Fruit fly (Drosophila melanogaster) whole organism, larva: Measurements from ENCODE around the gene Rpn10.

Experiments used
- noc ChIP-seq: fragments of 200-800 bp; sonication (Bioruptor generic); optimal IDR thresholded peaks from 3 replicates; lab custom pipeline; 2019; ENCODE audit warnings: missing biosample characterization, mild to moderate bottlenecking, missing genetic modification characterization, moderate library complexity

The Rpn10 gene

DNA sequence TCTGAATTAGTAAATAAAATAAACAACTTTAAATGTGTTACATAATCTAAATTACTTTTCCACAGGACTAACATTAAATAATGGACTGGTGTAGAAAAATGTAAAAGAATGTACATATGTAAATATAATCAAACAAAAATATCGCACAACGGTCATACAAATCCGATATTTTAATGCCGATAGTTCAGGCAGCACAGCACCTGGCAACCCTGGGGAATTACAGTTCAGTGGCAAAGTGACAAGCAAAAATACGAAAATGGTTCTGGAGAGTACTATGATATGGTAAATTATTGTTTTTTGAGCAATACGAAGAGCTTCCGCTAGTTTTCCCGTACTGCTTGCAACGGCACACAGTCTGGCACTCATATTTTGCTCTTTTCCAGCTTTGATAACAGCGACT is at the start of gene Rpn10:
TSS of gene Rpn10 (plus strand) at position 144 of the 400 bp plus-strand sequence.
- TF ChIP-seq noc (tag; lab: Kevin White, UChicago), result no peak

DNA sequence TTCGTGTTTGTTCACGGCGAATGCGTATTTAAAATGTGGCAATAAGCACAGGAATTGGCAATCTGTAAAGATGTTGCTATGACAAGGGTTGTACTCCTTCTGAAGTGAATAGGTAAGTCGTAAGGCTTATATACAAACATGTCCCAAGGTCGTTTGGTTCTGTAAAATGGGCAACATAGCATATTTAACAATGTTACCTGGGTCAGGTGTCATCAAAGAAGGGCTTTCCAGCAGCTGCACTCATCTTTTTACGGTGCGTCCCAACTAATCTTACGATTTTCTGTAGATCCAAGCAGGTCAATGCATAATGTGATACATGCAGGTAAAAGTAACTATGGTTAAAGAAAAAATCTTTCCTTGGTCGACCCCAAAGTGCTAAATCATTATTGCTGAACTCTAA is 46.3 kb upstream of the Rpn10 start, which contains the start of gene Neu2:
TSS of gene Neu2 (minus strand) at position 101 of the 400 bp plus-strand sequence.
- TF ChIP-seq noc (tag; lab: Kevin White, UChicago), result no peak

DNA sequence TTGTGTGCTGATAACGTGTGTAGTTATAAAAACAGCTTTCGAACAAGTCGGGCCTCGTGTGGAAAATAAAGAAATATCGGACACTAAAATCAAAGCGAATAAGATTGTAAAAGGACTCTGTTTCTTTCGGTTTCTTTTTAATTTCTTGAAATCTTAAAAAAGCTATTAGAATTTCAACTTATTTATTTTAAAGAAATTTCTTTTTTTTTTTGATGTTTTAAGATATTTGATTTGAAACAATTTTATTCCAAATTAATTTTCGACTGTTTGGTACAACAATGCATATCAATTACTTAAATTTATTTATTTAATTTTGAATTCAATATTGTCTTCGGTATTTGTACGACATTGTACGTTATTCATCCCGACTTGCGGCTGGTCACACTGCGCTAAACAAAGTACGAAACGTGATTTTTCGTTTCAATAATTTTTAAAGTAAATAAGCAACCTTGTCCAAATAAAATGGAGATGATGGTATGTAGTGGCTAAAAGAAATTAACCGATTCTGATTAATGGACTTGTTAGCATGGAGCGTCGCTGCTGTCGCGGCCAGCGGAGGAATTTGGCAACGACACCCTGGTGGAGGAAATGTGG is 44.0 kb upstream of the Rpn10 start, which contains the start of the genes CG7202 and CG7519:
TSS of gene CG7202 (minus strand) at position 51 of the 594 bp plus-strand sequence.
TSS of gene CG7519 (plus strand) at position 361 of the 594 bp plus-strand sequence.
- no peak for TF ChIP-seq noc (tag; lab: Kevin White, UChicago)

DNA sequence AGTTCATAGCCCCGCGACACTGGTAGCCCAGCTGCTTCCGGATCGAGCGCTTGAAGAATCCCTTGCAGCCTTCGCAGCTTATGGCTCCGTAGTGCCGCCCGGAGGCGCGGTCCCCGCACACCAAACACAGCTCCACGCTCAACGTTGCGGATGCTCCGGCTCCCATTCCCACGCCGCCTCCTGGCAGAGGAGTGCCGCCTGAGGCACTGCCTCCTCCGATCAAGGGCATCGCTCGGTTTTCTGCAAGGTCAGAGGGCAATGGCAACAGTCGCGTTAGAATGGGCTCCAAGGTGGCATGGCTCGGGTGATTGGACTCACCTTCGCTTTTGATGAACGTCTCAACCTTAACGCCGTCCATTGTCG is 40.3 kb upstream of the Rpn10 start:
- TF ChIP-seq noc (tag; lab: Kevin White, UChicago), result no peak

DNA sequence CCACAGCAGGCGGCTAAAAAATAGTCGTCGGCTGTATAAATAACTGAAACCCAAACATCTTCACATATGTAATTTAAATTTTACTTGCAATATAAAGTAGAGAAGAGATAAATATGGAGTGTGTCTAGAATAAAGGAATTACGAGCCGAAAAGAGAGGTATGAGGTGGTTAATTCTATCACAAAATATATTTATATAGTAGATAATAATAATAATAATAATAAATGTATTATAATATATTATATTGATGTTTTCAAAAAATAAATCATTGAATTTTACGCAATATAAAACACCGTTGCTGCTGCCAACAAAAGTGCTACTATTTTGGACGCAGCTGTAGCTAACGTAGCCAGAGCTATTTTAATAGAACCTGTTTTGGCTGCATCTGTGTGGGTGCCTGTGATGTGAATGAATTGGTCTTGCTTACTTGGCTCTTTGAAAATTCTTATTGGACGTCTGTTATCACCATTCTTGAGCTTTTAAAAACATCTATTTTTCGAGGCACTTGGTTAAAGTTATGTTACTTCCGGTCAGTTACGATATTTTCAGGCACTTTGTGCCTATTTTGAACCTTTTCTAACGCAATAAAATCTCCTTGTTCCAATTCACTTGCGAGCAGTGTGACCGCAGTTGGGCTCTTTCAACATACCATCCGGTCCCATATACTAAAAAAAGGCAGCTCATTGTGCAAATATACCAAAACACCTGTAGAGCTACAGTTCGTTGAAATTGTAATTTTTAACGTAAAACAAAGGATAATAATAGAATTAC is 39.8 kb upstream of the Rpn10 start, which contains the start of gene Hr78:
TSS of gene Hr78 (minus strand) at position 630 of the 770 bp plus-strand sequence.
- peak; percentile 87 for TF ChIP-seq noc (tag; lab: Kevin White, UChicago)

DNA sequence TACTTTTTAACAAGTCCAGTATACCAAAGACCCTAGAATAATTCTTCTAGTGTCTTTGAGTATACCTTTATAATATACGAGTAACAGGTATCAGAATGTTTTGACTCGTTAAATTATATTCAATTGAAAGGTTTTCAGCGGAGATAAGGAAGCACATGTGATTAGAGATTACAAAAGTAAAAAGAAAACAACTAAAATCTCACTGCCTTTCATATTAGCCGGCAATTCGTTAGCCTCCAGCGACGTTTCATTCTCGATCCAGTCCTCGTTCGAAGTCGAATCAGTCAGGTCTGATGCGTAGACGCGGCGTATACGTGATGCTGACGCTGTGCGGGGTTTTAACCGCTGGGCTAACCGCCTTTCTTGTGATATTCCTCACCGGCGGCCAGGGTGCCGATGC is 35.6 kb upstream of the Rpn10 start, which contains the start of gene Est-Q:
TSS of gene Est-Q (plus strand) at position 250 of the 400 bp plus-strand sequence.
- TF ChIP-seq noc (tag; lab: Kevin White, UChicago), result no peak

DNA sequence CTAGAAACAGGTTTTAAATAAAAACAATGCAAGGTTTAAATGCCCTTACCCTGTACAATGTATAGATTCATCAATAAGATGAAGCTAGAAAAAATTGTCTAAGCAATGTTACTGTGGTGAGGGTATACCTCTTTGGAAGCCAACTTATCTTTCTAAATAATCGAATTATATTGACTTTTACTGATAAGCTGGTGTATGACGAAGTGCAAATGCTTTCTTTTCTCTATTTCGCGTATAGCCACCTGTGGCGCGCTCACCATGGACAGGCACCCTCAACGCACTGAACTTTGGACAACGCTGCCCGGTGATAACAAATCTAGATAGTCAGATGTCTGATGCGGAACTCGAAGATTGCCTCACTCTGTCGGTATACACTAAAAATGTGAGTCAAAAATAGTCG is 34.9 kb upstream of the Rpn10 start:
- TF ChIP-seq noc (tag; lab: Kevin White, UChicago), result peak; percentile 58

DNA sequence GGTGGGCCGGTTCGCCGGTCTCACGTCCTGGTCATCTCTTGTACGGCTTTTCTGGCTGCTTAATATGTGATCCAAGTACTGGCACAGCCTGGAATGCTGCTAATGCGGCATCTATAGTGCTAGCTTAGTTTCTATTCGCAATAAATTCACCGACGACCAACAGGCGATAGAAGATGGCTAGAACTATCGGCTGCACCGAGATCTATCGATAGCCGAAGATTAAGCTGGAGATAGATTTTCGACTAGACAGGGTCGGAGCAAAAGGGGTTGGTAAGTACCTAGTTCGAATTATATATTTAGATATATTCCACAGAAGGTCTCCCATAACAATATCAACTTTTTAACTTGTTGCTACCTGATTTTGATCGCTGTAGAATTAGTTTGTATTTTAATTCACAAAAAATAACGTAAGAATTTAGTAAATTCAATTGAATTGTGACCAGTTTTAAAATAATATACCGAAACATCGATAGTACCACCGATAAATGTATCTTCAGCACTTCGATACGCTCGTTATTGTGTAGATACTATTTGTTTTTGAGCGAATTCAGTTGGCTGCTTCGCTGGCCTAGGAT is 29.4 kb upstream of the Rpn10 start, which contains the start of the genes Glg1 and M6:
TSS of gene Glg1 (minus strand) at position 185 of the 575 bp plus-strand sequence.
TSS of gene M6 (plus strand) at position 499 of the 575 bp plus-strand sequence.
- peak; percentile 56 for TF ChIP-seq noc (tag; lab: Kevin White, UChicago)

DNA sequence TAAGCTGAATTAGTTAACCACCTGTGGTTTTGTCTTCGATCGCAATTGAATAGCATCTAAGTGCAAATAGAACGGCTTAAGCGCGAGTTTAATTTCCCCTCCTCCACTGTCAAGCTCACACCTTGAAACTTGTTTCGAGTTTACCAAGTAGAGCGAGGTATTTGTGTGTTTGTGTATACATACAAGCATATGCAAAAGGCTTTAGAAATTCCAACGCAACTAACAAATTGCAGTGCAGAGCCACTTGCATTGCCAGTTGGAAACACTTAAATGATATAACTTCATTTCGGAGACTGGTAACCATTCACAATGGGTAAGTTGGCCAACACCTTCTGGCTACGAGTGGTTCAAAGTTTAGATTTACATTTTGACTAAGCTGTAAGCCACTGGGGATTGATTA is 28.8 kb upstream of the Rpn10 start:
- TF ChIP-seq noc (tag; lab: Kevin White, UChicago), result no peak

DNA sequence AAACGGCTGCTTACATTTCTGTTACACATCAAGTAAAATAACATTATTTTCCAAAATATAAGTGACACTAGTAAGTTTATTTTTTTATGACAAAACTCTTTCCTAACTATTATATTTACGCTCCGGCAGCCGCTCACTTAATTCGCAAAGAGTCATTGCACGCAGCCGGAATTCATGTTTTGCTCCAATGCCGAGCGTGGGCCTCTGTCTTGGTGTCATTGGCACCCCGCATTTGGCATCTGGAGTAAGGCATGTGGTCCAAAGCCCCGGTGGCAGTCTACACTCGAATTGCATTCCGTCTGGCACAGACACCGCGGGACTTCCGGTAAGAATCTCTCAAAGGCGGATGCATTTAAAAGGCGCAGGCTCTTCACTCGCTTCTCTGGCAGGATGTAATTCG is 28.2 kb upstream of the Rpn10 start:
- TF ChIP-seq noc (tag; lab: Kevin White, UChicago), result no peak

DNA sequence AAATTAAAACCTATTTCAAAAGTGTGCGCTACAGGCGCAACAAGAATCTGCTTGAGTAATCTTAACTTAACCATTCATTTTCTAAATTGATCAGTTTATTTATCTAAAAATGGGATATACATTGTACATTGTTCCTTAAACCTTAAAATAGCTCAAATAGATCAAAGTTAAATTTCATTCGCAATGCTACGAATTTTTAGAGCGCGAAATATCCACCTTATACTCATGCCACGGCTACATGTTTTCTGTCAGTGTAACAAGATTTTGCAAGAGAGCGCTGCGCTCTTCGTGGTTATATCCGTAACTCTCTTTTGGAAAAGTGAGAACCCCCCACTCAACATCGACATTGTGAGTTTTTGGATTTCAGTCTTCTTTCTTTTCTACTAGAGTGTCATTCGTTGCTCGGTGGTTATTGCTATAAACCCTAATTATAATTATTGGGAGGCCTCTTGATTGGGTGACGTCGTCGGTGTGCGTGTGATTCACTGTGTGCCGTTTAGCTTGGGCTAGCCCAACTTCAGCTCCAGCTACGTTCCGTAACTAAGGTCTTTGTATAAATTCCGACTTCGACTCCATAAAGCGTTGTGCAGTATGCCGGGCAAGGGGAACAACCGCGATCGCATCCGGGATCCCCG is 27.2 kb upstream of the Rpn10 start:
- no peak for TF ChIP-seq noc (tag; lab: Kevin White, UChicago)

DNA sequence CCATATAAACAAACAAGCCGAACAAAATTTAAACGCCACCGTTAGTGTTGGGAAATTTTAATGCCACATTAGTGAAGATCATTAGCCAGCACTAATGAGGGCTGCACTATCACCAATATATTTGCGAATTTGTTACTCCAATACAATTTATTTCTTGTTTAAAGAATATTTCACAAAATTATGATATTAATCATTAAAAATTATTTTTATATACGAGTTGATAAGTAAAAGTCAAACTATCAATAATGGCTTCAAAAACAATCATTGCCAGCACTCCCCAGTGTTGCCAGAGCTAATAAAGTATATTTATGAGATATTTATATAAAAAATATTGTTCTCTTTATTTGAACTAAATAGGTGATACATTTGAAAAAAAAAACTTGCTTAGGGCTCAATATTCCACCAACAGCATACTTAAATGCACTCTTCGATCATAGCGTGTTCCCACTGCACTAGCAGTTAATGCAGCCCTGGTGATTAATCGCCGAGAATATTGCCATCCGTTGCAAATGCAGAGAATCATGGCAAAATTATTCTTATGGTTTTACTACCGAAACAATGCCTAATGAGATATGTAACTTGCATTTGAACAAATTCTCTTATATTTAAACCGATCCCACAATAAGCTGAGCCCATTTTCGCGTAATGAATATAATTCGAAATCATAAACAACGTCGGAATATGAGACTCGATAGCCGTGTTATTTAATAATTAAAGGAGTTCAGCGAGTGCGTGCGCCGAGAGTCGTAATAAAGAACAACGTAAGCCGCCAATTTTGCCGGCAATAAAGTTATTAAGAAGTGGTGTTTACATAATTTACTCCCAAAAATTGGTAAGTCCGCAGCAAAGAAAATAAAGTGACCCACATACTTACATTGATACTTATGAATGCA is 20.7 kb upstream of the Rpn10 start, which contains the start of the genes SAK and Cdk12:
TSS of gene SAK (minus strand) at position 65 of the 893 bp plus-strand sequence.
TSS of gene Cdk12 (plus strand) at position 484 of the 893 bp plus-strand sequence.
- TF ChIP-seq noc (tag; lab: Kevin White, UChicago), result peak; percentile 86

DNA sequence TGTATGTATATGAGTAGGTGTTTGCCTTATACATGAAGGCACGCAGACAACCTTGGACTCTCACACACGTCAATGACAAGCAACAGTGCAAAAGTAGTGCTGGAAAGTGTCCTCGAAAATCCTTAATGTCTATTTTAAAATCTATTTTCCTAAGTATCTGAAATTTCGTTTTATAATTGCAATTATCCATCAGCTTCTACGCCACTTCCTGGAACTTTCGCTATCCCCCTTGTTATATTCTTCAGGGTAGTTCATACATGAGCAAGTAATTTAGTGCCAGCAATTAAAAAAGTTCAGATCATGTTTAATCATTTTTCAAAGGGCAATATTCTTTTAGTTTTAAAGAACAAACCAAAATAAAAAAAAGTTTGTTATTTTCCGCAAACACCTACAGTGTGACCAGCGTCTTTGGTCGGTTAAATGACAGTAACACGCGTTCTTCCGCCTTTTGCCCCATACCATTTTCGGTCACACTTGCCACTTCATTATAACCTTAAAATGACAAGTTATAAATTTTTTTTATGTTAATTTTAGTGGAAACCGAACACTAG is 20.0 kb upstream of the Rpn10 start:
- TF ChIP-seq noc (tag; lab: Kevin White, UChicago), result peak; percentile 16

DNA sequence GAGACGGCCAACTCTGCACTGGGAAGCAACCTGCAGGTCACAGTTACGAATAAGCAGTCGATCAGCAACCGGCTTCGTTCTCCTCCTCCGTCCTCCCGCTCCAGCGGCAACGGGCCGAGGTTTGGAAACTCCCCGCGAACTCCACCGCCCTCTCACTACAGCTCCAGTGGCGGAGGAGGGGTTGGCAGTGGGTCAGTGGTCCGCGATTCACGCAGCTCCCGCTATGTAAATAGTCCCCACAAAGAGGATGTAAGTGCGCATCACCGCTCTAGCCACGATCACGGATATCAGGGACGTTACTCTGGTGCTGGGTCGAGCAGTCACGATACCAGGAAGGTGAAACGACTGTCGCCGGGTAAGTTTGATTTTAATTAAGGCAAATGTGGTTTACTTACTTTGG is 18.5 kb upstream of the Rpn10 start:
- TF ChIP-seq noc (tag; lab: Kevin White, UChicago), result no peak
